Worm (Caenorhabditis elegans): Measurements from ENCODE around the gene nspc-7.

ce11 chrX:8580217-8580616, 38.6 kb downstream of the nspc-7 start, which contains the start of gene F18E9.4:
- no peak for TF ChIP-seq ama-1 (optimal IDR thresholded peaks at IDR 0.05)
- no peak for TF ChIP-seq flt-1 (GFP tag; IDR thresholded peaks at IDR 0.05)
- TF ChIP-seq ets-7 (tag; optimal IDR thresholded peaks at IDR 0.05): no peak
- TF ChIP-seq F13C5.2 (tag; optimal IDR thresholded peaks at IDR 0.05): no peak
- TF ChIP-seq hmbx-1 (tag; optimal IDR thresholded peaks at IDR 0.05): no peak
- TF ChIP-seq ceh-13 (GFP tag; optimal IDR thresholded peaks at IDR 0.05): no peak
- no peak for TF ChIP-seq tbx-37 (GFP tag; conservative IDR thresholded peaks at IDR 0.05)
- no peak for TF ChIP-seq ceh-36 (tag; optimal IDR thresholded peaks at IDR 0.05)

Data from whole organism, early embryonic.